Fruit fly (Drosophila melanogaster) whole organism, embryonic: ENCODE data around the gene RpL36.

Experiments
- Adf1 ChIP-seq: fragments of 200-800 bp; sonication (Bioruptor generic); IDR thresholded peaks from 2 replicates; pipeline ENCODE4 v1.3.6; 2022; ENCODE audit warnings: missing biosample characterization, missing genetic modification characterization
- Bgb ChIP-seq: fragments of 200-800 bp; sonication (Bioruptor generic); IDR thresholded peaks from 2 replicates; pipeline ENCODE4 v1.3.6; 2022; ENCODE audit warnings: missing biosample characterization, missing genetic modification characterization; ENCODE audit not compliant: partially characterized antibody
- CG10274 ChIP-seq: fragments of 200-800 bp; sonication (Bioruptor generic); optimal IDR thresholded peaks from 3 replicates; lab custom pipeline; 2017; ENCODE audit warnings: missing biosample characterization, mild to moderate bottlenecking, missing genetic modification characterization
- CG10321 ChIP-seq: fragments of 200-800 bp; sonication (Bioruptor generic); IDR thresholded peaks from 2 replicates; pipeline ENCODE4 v1.3.6; 2022; ENCODE audit warnings: missing biosample characterization, missing genetic modification characterization
- CG12659 ChIP-seq: fragments of 200-800 bp; sonication (Bioruptor generic); optimal IDR thresholded peaks from 3 replicates; lab custom pipeline; 2017; ENCODE audit warnings: mild to moderate bottlenecking, missing biosample characterization, missing genetic modification reagents, missing genetic modification characterization
- CG12942 ChIP-seq: fragments of 200-800 bp; sonication (Bioruptor generic); optimal IDR thresholded peaks from 3 replicates; lab custom pipeline; 2016; ENCODE audit warnings: missing biosample characterization, missing genetic modification characterization
- CG14710 ChIP-seq: fragments of 200-800 bp; sonication (Bioruptor generic); optimal IDR thresholded peaks from 3 replicates; lab custom pipeline; 2019; ENCODE audit warnings: missing biosample characterization, mild to moderate bottlenecking, missing genetic modification characterization, moderate library complexity
- CG1529 ChIP-seq: fragments of 200-800 bp; sonication (Bioruptor generic); optimal IDR thresholded peaks from 3 replicates; lab custom pipeline; 2018; ENCODE audit warnings: missing biosample characterization, missing genetic modification characterization
- CG15696 ChIP-seq: fragments of 200-800 bp; sonication (Bioruptor generic); optimal IDR thresholded peaks from 2 replicates; lab custom pipeline; 2019; ENCODE audit warnings: missing biosample characterization, mild to moderate bottlenecking, missing genetic modification characterization, moderate library complexity
- CG1602 ChIP-seq: fragments of 200-800 bp; sonication (Bioruptor generic); optimal IDR thresholded peaks from 3 replicates; lab custom pipeline; 2016; ENCODE audit warnings: missing biosample characterization, missing genetic modification characterization
- CG16813 ChIP-seq: fragments of 200-800 bp; sonication (Bioruptor generic); IDR thresholded peaks from 3 replicates; pipeline ENCODE4 v1.3.6; 2022; ENCODE audit warnings: missing biosample characterization, missing genetic modification characterization; ENCODE audit not compliant: partially characterized antibody
- CG17186 ChIP-seq: fragments of 200-800 bp; sonication (Bioruptor generic); optimal IDR thresholded peaks from 3 replicates; lab custom pipeline; 2017; ENCODE audit warnings: missing biosample characterization, missing genetic modification reagents, missing genetic modification characterization
- CG17361 ChIP-seq: fragments of 200-800 bp; sonication (Bioruptor generic); IDR thresholded peaks from 3 replicates; pipeline ENCODE4 v1.3.6; 2022; ENCODE audit warnings: missing biosample characterization, missing genetic modification characterization
- CG17829 ChIP-seq: fragments of 200-800 bp; optimal IDR thresholded peaks from 2 replicates; lab custom pipeline; 2019; ENCODE audit warnings: missing biosample characterization, mild to moderate bottlenecking, missing genetic modification characterization, moderate library complexity
- CG2199 ChIP-seq: fragments of 200-800 bp; sonication (Bioruptor generic); IDR thresholded peaks from 3 replicates; pipeline ENCODE4 v1.3.6; 2022; ENCODE audit warnings: missing biosample characterization, missing genetic modification characterization
- CG30020 ChIP-seq: fragments of 200-800 bp; optimal IDR thresholded peaks from 2 replicates; lab custom pipeline; 2019; ENCODE audit warnings: missing biosample characterization, mild to moderate bottlenecking, missing genetic modification characterization, moderate library complexity
- CG31365 ChIP-seq: fragments of 200-800 bp; sonication (Bioruptor generic); optimal IDR thresholded peaks from 2 replicates; lab custom pipeline; 2018; ENCODE audit warnings: missing biosample characterization, mild to moderate bottlenecking, missing genetic modification characterization
- CG33213 ChIP-seq: fragments of 200-800 bp; sonication (Bioruptor generic); optimal IDR thresholded peaks from 3 replicates; lab custom pipeline; 2016; ENCODE audit warnings: missing biosample characterization, missing genetic modification characterization
- CG6791 ChIP-seq: fragments of 200-800 bp; sonication (Bioruptor generic); IDR thresholded peaks from 3 replicates; pipeline ENCODE4 v1.3.6; 2022; ENCODE audit warnings: missing biosample characterization, missing genetic modification characterization; ENCODE audit not compliant: partially characterized antibody
- CG7556 ChIP-seq: fragments of 200-800 bp; sonication (Bioruptor generic); optimal IDR thresholded peaks from 2 replicates; lab custom pipeline; 2017; ENCODE audit warnings: missing biosample characterization, mild to moderate bottlenecking, missing genetic modification characterization
- CG7963 ChIP-seq: fragments of 200-800 bp; sonication (Bioruptor generic); IDR thresholded peaks from 3 replicates; pipeline ENCODE4 v1.3.6; 2022; ENCODE audit warnings: missing biosample characterization, missing genetic modification characterization; ENCODE audit not compliant: partially characterized antibody
- CG8290 ChIP-seq, 3 experiments: fragments of 200-800 bp; sonication (Bioruptor generic); optimal IDR thresholded peaks; 2 replicates each; lab custom pipeline; 2016 to 2019; ENCODE audit warnings: missing biosample characterization in 3 of 3, missing genetic modification characterization in 3 of 3, mild to moderate bottlenecking in 2 of 3, moderate library complexity in 1 of 3
- CG9727 ChIP-seq: fragments of 200-800 bp; sonication (Bioruptor generic); optimal IDR thresholded peaks from 3 replicates; lab custom pipeline; 2017; ENCODE audit warnings: missing biosample characterization, mild to moderate bottlenecking, missing genetic modification characterization
- Chrac-16 ChIP-seq: fragments of 200-800 bp; sonication (Bioruptor generic); optimal IDR thresholded peaks from 3 replicates; lab custom pipeline; 2016; ENCODE audit warnings: missing biosample characterization, missing genetic modification characterization
- Dll ChIP-seq: fragments of 200-800 bp; sonication (Bioruptor generic); IDR thresholded peaks from 4 replicates; pipeline ENCODE4 v1.3.6; 2022; ENCODE audit warnings: missing biosample characterization, missing genetic modification characterization; ENCODE audit not compliant: partially characterized antibody
- HLHmδ ChIP-seq: fragments of 200-800 bp; sonication (Bioruptor generic); optimal IDR thresholded peaks from 2 replicates; lab custom pipeline; 2018; ENCODE audit warnings: missing biosample characterization, mild to moderate bottlenecking, missing genetic modification characterization, moderate library complexity
- Max ChIP-seq: fragments of 200-800 bp; sonication (Bioruptor generic); optimal IDR thresholded peaks from 2 replicates; lab custom pipeline; 2016; ENCODE audit warnings: missing biosample characterization, mild to moderate bottlenecking, missing genetic modification characterization
- Nf-YB ChIP-seq: fragments of 200-800 bp; sonication (Bioruptor generic); optimal IDR thresholded peaks from 3 replicates; lab custom pipeline; 2019; ENCODE audit warnings: missing biosample characterization, mild to moderate bottlenecking, missing genetic modification characterization, moderate library complexity
- Nf-YC ChIP-seq: fragments of 200-800 bp; optimal IDR thresholded peaks from 3 replicates; lab custom pipeline; 2019; ENCODE audit warnings: missing biosample characterization, mild to moderate bottlenecking, missing genetic modification characterization, moderate library complexity
- Opbp ChIP-seq: fragments of 200-800 bp; sonication (Bioruptor generic); IDR thresholded peaks from 3 replicates; pipeline ENCODE4 v1.3.6; 2022; ENCODE audit warnings: missing biosample characterization, missing genetic modification characterization; ENCODE audit not compliant: partially characterized antibody
- Sry-δ ChIP-seq: fragments of 200-800 bp; sonication (Bioruptor generic); optimal IDR thresholded peaks from 2 replicates; lab custom pipeline; 2016; ENCODE audit warnings: missing biosample characterization, missing genetic modification characterization
- YL-1 ChIP-seq: fragments of 200-800 bp; sonication (Bioruptor generic); optimal IDR thresholded peaks from 3 replicates; lab custom pipeline; 2017; ENCODE audit warnings: missing biosample characterization, mild to moderate bottlenecking, missing genetic modification characterization
- abd-A ChIP-seq: fragments of 200-800 bp; sonication (Bioruptor generic); optimal IDR thresholded peaks from 3 replicates; lab custom pipeline; 2019; ENCODE audit warnings: missing biosample characterization, mild to moderate bottlenecking, missing genetic modification characterization, moderate library complexity
- ash1 ChIP-seq: fragments of 200-800 bp; sonication (Bioruptor generic); optimal IDR thresholded peaks from 2 replicates; lab custom pipeline; 2018; ENCODE audit warnings: missing biosample characterization, mild to moderate bottlenecking, missing genetic modification characterization
- cato ChIP-seq: fragments of 200-800 bp; sonication (Bioruptor generic); optimal IDR thresholded peaks from 2 replicates; lab custom pipeline; 2016; ENCODE audit warnings: missing biosample characterization, missing genetic modification characterization, borderline replicate concordance
- cg ChIP-seq: fragments of 200-800 bp; sonication (Bioruptor generic); optimal IDR thresholded peaks from 3 replicates; lab custom pipeline; 2019; ENCODE audit warnings: missing biosample characterization, mild to moderate bottlenecking, missing genetic modification characterization, moderate library complexity
- dan ChIP-seq: fragments of 200-800 bp; sonication (Bioruptor generic); IDR thresholded peaks from 2 replicates; pipeline ENCODE4 v1.3.6; 2022; ENCODE audit warnings: missing biosample characterization, missing genetic modification characterization
- danr ChIP-seq: fragments of 200-800 bp; sonication (Bioruptor generic); IDR thresholded peaks from 2 replicates; pipeline ENCODE4 v1.3.6; 2022; ENCODE audit warnings: missing biosample characterization, missing genetic modification characterization
- gem ChIP-seq: fragments of 200-800 bp; sonication (Bioruptor generic); optimal IDR thresholded peaks from 2 replicates; lab custom pipeline; 2019; ENCODE audit warnings: missing biosample characterization, mild to moderate bottlenecking, missing genetic modification characterization, moderate library complexity
- hbn ChIP-seq: fragments of 200-800 bp; sonication (Bioruptor generic); IDR thresholded peaks from 2 replicates; pipeline ENCODE4 v1.3.6; 2022; ENCODE audit warnings: missing biosample characterization, missing genetic modification characterization; ENCODE audit not compliant: partially characterized antibody
- mld ChIP-seq: fragments of 200-800 bp; sonication (Bioruptor generic); IDR thresholded peaks from 3 replicates; pipeline ENCODE4 v1.3.6; 2022; ENCODE audit warnings: missing biosample characterization, missing genetic modification characterization; ENCODE audit not compliant: partially characterized antibody
- nerfin-2 ChIP-seq: fragments of 200-800 bp; sonication (Bioruptor generic); IDR thresholded peaks from 2 replicates; pipeline ENCODE4 v1.3.6; 2022; ENCODE audit warnings: missing biosample characterization, missing genetic modification characterization; ENCODE audit not compliant: partially characterized antibody
- oc ChIP-seq: fragments of 200-800 bp; sonication (Bioruptor generic); optimal IDR thresholded peaks from 2 replicates; lab custom pipeline; 2018; ENCODE audit warnings: missing biosample characterization, mild to moderate bottlenecking, missing genetic modification characterization, moderate library complexity
- pzg ChIP-seq: fragments of 200-800 bp; sonication (Bioruptor generic); optimal IDR thresholded peaks from 3 replicates; lab custom pipeline; 2018; ENCODE audit warnings: missing biosample characterization, mild to moderate bottlenecking, missing genetic modification characterization, moderate library complexity
- sens-2 ChIP-seq: fragments of 200-800 bp; sonication (Bioruptor generic); IDR thresholded peaks from 2 replicates; pipeline ENCODE4 v1.3.6; 2022; ENCODE audit warnings: missing biosample characterization, missing genetic modification characterization
- sisA ChIP-seq: fragments of 200-800 bp; sonication (Bioruptor generic); IDR thresholded peaks from 2 replicates; pipeline ENCODE4 v1.3.6; 2022; ENCODE audit warnings: missing biosample characterization, missing genetic modification characterization
- sqz ChIP-seq: fragments of 200-800 bp; sonication (Bioruptor generic); optimal IDR thresholded peaks from 3 replicates; lab custom pipeline; 2018; ENCODE audit warnings: missing biosample characterization, mild to moderate bottlenecking, missing genetic modification characterization
- stwl ChIP-seq: fragments of 200-800 bp; sonication (Bioruptor generic); optimal IDR thresholded peaks from 3 replicates; lab custom pipeline; 2018; ENCODE audit warnings: missing biosample characterization, mild to moderate bottlenecking, missing genetic modification characterization, moderate library complexity
- sug ChIP-seq: fragments of 200-800 bp; optimal IDR thresholded peaks from 2 replicates; lab custom pipeline; 2019; ENCODE audit warnings: missing biosample characterization, mild to moderate bottlenecking, missing genetic modification characterization, moderate library complexity

The RpL36 gene

dm6 chrX:625157-625627 lies 4.1 kb downstream of the RpL36 start, which contains the start of the genes CG13364 and Hinfp (continued):
- peak; percentile 69; the same call in 2 of the 3 replicates for TF ChIP-seq mld
- TF ChIP-seq Chrac-16: no peak
- TF ChIP-seq danr (GFP tag; lab: Robert Waterston, UW): no peak
- TF ChIP-seq sens-2 (GFP tag; lab: Robert Waterston, UW): no peak
- TF ChIP-seq CG1529: no peak
- no peak for TF ChIP-seq CG15696 (tag; lab: Kevin White, UChicago)
- TF ChIP-seq oc (tag; lab: Kevin White, UChicago): no peak
- no peak for TF ChIP-seq abd-A (tag; lab: Kevin White, UChicago)
- peak; percentile 66; the same call in 2 of the 3 replicates for TF ChIP-seq Opbp (GFP tag; lab: Robert Waterston, UW)
- peak; percentile 17 for TF ChIP-seq CG30020 (tag; lab: Kevin White, UChicago)
- TF ChIP-seq cato (GFP tag; lab: Kevin White, UChicago): no peak
- TF ChIP-seq CG33213 (GFP tag; lab: Kevin White, UChicago): no peak
- peak; percentile 44 for TF ChIP-seq Max (GFP tag; lab: Kevin White, UChicago)
- TF ChIP-seq CG8290 (GFP tag; optimal IDR thresholded peaks at IDR 0.05; lab: Kevin White, UChicago): peak; percentile 24
- TF ChIP-seq CG8290 (tag; optimal IDR thresholded peaks at IDR 0.05; lab: Kevin White, UChicago): no peak
- peak; percentile 24 for TF ChIP-seq pzg (GFP tag; lab: Kevin White, UChicago)
- no peak for TF ChIP-seq CG31365 (tag; lab: Kevin White, UChicago)
- peak; percentile 66 for TF ChIP-seq CG7963 (GFP tag; lab: Robert Waterston, UW)
- TF ChIP-seq Dll (GFP tag; lab: Robert Waterston, UW): peak; percentile 84
- peak; percentile 30 for TF ChIP-seq CG9727 (GFP tag; lab: Kevin White, UChicago)
- peak; percentile 64; the same call in 1 of the 2 replicates for TF ChIP-seq hbn
- TF ChIP-seq CG14710 (tag; lab: Kevin White, UChicago): peak; percentile 50
- TF ChIP-seq stwl (tag; lab: Kevin White, UChicago): peak; percentile 54
- peak; percentile 45 for TF ChIP-seq Sry-δ (GFP tag; lab: Kevin White, UChicago)
- TF ChIP-seq HLHmδ (GFP tag; lab: Kevin White, UChicago): no peak
- peak; percentile 39 for TF ChIP-seq CG12659 (GFP tag; lab: Kevin White, UChicago)
- peak; percentile 22 for TF ChIP-seq YL-1 (GFP tag; lab: Kevin White, UChicago)
- no peak for TF ChIP-seq sisA (GFP tag; lab: Robert Waterston, UW)
- TF ChIP-seq Bgb (GFP tag; lab: Robert Waterston, UW): peak; percentile 64
- peak; percentile 23 for TF ChIP-seq Nf-YC (tag; lab: Kevin White, UChicago)
- no peak for TF ChIP-seq sqz (GFP tag; lab: Kevin White, UChicago)
- peak; percentile 19 for TF ChIP-seq CG17186 (GFP tag; lab: Kevin White, UChicago)
- TF ChIP-seq CG1602: no peak
- peak; percentile 89 for TF ChIP-seq nerfin-2 (GFP tag; lab: Robert Waterston, UW)
- no peak for TF ChIP-seq Nf-YB (GFP tag; lab: Kevin White, UChicago)
- no peak for TF ChIP-seq CG7556 (GFP tag; lab: Kevin White, UChicago)
- peak; percentile 54 for TF ChIP-seq CG17829 (tag; lab: Kevin White, UChicago)
- TF ChIP-seq CG10274 (GFP tag; lab: Kevin White, UChicago): no peak
- peak; percentile 19 for TF ChIP-seq gem
- peak; percentile 82 for TF ChIP-seq CG16813 (GFP tag; lab: Robert Waterston, UW)
- no peak for TF ChIP-seq ash1 (GFP tag; lab: Kevin White, UChicago)
- no peak for TF ChIP-seq dan (GFP tag; lab: Robert Waterston, UW)
- no peak for TF ChIP-seq CG2199 (GFP tag; lab: Robert Waterston, UW)
- TF ChIP-seq Adf1 (GFP tag; lab: Robert Waterston, UW): no peak
- no peak for TF ChIP-seq CG12942 (GFP tag; lab: Kevin White, UChicago)
- peak; percentile 37; the same call in 2 of the 3 replicates for TF ChIP-seq CG17361 (GFP tag; lab: Robert Waterston, UW)
- no peak for TF ChIP-seq cg (GFP tag; lab: Kevin White, UChicago)
- peak; percentile 86 for TF ChIP-seq CG6791 (GFP tag; lab: Robert Waterston, UW)
- peak; percentile 33 for TF ChIP-seq sug (tag; lab: Kevin White, UChicago)
- no peak for TF ChIP-seq CG10321
